Fruit fly (Drosophila melanogaster): ENCODE measurements around the gene CG15879.

The CG15879 gene

DNA sequence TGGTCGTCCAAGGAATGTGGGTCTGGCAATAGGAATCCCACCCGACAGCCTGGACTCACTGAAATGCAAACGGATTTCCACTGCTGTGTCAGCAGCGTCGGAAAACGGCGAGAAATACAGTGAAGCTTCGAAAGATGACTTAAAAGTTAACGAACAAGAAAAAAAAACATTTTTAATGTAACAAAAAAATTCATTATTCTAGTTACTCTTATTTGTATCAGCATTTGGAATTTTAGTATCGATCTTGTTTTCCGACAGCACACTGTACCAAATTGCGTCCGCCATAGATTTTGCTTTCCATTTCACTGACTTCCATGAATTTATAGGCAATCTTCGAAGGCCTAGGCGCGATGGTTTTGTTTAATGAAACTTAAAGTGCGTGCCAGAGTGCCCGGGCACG, 4.1 kb downstream of the CG15879 start:
- TF ChIP-seq CG8119 (GFP tag; IDR thresholded peaks at IDR 0.05) (peak; percentile 37; the same call in 1 of the 3 replicates), CG3032 (tag; optimal IDR thresholded peaks at IDR 0.05) (no peak), CG31627 (GFP tag; optimal IDR thresholded peaks at IDR 0.05) (peak; percentile 3), CG10669 (GFP tag; optimal IDR thresholded peaks at IDR 0.05) (peak; percentile 12), svp (GFP tag) (peak; percentile 25), Hr4 (GFP tag; optimal IDR thresholded peaks at IDR 0.05) (peak; percentile 60), CG4318 (GFP tag; optimal IDR thresholded peaks at IDR 0.05) (no peak), CG15336 (GFP tag; IDR thresholded peaks at IDR 0.05) (peak; percentile 57), eg (GFP tag; IDR thresholded peaks at IDR 0.05) (peak; percentile 51; the same call in 1 of the 3 replicates), CG6854 (GFP tag; optimal IDR thresholded peaks at IDR 0.05) (no peak)

DNA sequence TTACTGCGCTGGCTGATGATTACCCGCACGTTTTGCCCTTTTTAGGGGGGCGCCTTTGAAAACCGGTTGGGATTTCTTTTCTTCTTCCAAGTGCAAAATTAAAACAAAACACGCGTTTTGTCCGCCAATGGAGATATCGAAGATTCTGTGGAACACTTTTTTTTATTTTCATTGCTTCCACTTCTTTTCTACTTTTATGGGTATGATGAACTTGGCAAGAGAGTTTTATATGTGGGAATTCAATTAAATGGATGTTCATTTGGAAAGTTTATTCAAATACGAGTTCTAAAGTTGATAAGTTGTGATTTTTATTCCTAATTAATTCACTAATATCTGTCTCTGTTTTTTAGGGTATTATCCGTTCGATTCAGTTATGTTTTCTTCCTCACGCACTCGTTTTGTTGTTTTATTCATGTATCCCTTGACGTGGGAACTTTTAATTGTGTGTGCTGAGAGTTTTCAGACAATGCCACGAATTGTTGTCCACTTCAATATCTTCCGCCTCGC, 4.8 kb downstream of the CG15879 start:
- TF ChIP-seq Ets21C (GFP tag; optimal IDR thresholded peaks at IDR 0.05): peak; percentile 85
- peak; percentile 43; the same call in 1 of the 2 replicates for TF ChIP-seq Gug (GFP tag; IDR thresholded peaks at IDR 0.05)
- peak; percentile 81 for TF ChIP-seq Sox15 (GFP tag; optimal IDR thresholded peaks at IDR 0.05)
- no peak for TF ChIP-seq Hr38 (GFP tag; optimal IDR thresholded peaks at IDR 0.05)
- TF ChIP-seq Sox102F (GFP tag; optimal IDR thresholded peaks at IDR 0.05): peak; percentile 92
- peak; percentile 38; the same call in 1 of the 2 replicates for TF ChIP-seq CG11294 (GFP tag; IDR thresholded peaks at IDR 0.05)
- TF ChIP-seq lz (GFP tag; optimal IDR thresholded peaks at IDR 0.05): peak; percentile 90
- no peak for TF ChIP-seq CG4318 (GFP tag; optimal IDR thresholded peaks at IDR 0.05)
- peak; percentile 94 for TF ChIP-seq spab (GFP tag; optimal IDR thresholded peaks at IDR 0.05)
- peak; percentile 93 for TF ChIP-seq Smox (GFP tag; optimal IDR thresholded peaks at IDR 0.05)
- peak; percentile 96 for TF ChIP-seq svp (GFP tag)
- TF ChIP-seq esn (GFP tag; optimal IDR thresholded peaks at IDR 0.05): peak; percentile 94
- TF ChIP-seq CG16779 (tag; optimal IDR thresholded peaks at IDR 0.05): peak; percentile 55
- peak; percentile 81 for TF ChIP-seq fd59A (GFP tag; optimal IDR thresholded peaks at IDR 0.05)
- TF ChIP-seq Ets96B (tag; optimal IDR thresholded peaks at IDR 0.05): peak; percentile 97
- peak; percentile 91 for TF ChIP-seq CG31627 (GFP tag; optimal IDR thresholded peaks at IDR 0.05)
- peak; percentile 94 for TF ChIP-seq CG6163 (GFP tag; IDR thresholded peaks at IDR 0.05)
- TF ChIP-seq CG7368 (GFP tag; optimal IDR thresholded peaks at IDR 0.05): peak; percentile 93
- TF ChIP-seq Eip75B (GFP tag; optimal IDR thresholded peaks at IDR 0.05): peak; percentile 94
- TF ChIP-seq CG6808 (GFP tag; optimal IDR thresholded peaks at IDR 0.05): peak; percentile 91
- TF ChIP-seq Blimp-1 (GFP tag; optimal IDR thresholded peaks at IDR 0.05): peak; percentile 83
- peak; percentile 97 for TF ChIP-seq cyc (GFP tag; optimal IDR thresholded peaks at IDR 0.05)
- peak; percentile 85 for TF ChIP-seq Eip93F (GFP tag; optimal IDR thresholded peaks at IDR 0.05)
- peak; percentile 90 for TF ChIP-seq CG11762 (GFP tag; optimal IDR thresholded peaks at IDR 0.05; ENCODE audit: insufficient read depth)
- peak; percentile 95 for TF ChIP-seq CG3919 (GFP tag; optimal IDR thresholded peaks at IDR 0.05)
- peak; percentile 22; the same call in 1 of the 3 replicates for TF ChIP-seq eg (GFP tag; IDR thresholded peaks at IDR 0.05)
- TF ChIP-seq fkh (GFP tag; optimal IDR thresholded peaks at IDR 0.05): no peak
- TF ChIP-seq pdm3 (GFP tag; optimal IDR thresholded peaks at IDR 0.05): peak; percentile 88
- TF ChIP-seq CG32006 (GFP tag; optimal IDR thresholded peaks at IDR 0.05): peak; percentile 52
- TF ChIP-seq CG1621 (tag; optimal IDR thresholded peaks at IDR 0.05): peak; percentile 82
- peak; percentile 84 for TF ChIP-seq dsx (GFP tag; optimal IDR thresholded peaks at IDR 0.05; ENCODE audit: poor library complexity, severe bottlenecking)
- TF ChIP-seq CG9139 (GFP tag; optimal IDR thresholded peaks at IDR 0.05): peak; percentile 85
- TF ChIP-seq ss (GFP tag; optimal IDR thresholded peaks at IDR 0.05): peak; percentile 88 to 94
- peak; percentile 88 for TF ChIP-seq CG34406 (GFP tag; optimal IDR thresholded peaks at IDR 0.05)
- peak; percentile 98 for TF ChIP-seq Eip78C (GFP tag)
- TF ChIP-seq CG8119 (GFP tag; IDR thresholded peaks at IDR 0.05): peak; percentile 67
- TF ChIP-seq Hr39 (GFP tag; optimal IDR thresholded peaks at IDR 0.05): peak; percentile 93
- peak; percentile 94 for TF ChIP-seq Met (GFP tag; optimal IDR thresholded peaks at IDR 0.05)
- TF ChIP-seq net (GFP tag; optimal IDR thresholded peaks at IDR 0.05): peak; percentile 80
- TF ChIP-seq CG6276 (GFP tag; optimal IDR thresholded peaks at IDR 0.05): no peak
- peak; percentile 97 for TF ChIP-seq topi (GFP tag; optimal IDR thresholded peaks at IDR 0.05)
- peak; percentile 57 to 76 for TF ChIP-seq salr (GFP tag; optimal IDR thresholded peaks at IDR 0.05)
- TF ChIP-seq CG8319 (GFP tag; optimal IDR thresholded peaks at IDR 0.05): peak; percentile 86
- peak; percentile 86 for TF ChIP-seq fd85E (GFP tag; optimal IDR thresholded peaks at IDR 0.05)
